Worm (Caenorhabditis elegans): ENCODE results near the gene acs-4.
A peak's percentile ranks its signal among the peaks of the same experiment; 100 is the strongest.

Gene acs-4

ce11 chrIII:7203130-7203775 lies 35.6 kb downstream of the acs-4 start (continued):
- TF ChIP-seq dpl-1 (GFP tag; optimal IDR thresholded peaks at IDR 0.05): peak in 1 of 3 experiments; percentile 5
- TF ChIP-seq lin-39 (tag; optimal IDR thresholded peaks at IDR 0.05): no peak
- TF ChIP-seq lin-35 (GFP tag; optimal IDR thresholded peaks at IDR 0.05): peak in 1 of 2 experiments; percentile 52
- TF ChIP-seq snu-23 (GFP tag; optimal IDR thresholded peaks at IDR 0.05): peak; percentile 56
- no peak for TF ChIP-seq F16B12.6 (tag; optimal IDR thresholded peaks at IDR 0.05)
- no peak for TF ChIP-seq nhr-237 (tag; optimal IDR thresholded peaks at IDR 0.05)
- TF ChIP-seq unc-86 (tag; optimal IDR thresholded peaks at IDR 0.05): no peak
- TF ChIP-seq ets-5 (GFP tag; IDR thresholded peaks at IDR 0.05): no peak
- TF ChIP-seq hlh-17 (GFP tag; optimal IDR thresholded peaks at IDR 0.05; ENCODE audit: borderline replicate concordance): no peak
- TF ChIP-seq unc-98 (GFP tag; IDR thresholded peaks at IDR 0.05): no peak
- no peak for TF ChIP-seq unc-30 (tag; optimal IDR thresholded peaks at IDR 0.05)

DNA sequence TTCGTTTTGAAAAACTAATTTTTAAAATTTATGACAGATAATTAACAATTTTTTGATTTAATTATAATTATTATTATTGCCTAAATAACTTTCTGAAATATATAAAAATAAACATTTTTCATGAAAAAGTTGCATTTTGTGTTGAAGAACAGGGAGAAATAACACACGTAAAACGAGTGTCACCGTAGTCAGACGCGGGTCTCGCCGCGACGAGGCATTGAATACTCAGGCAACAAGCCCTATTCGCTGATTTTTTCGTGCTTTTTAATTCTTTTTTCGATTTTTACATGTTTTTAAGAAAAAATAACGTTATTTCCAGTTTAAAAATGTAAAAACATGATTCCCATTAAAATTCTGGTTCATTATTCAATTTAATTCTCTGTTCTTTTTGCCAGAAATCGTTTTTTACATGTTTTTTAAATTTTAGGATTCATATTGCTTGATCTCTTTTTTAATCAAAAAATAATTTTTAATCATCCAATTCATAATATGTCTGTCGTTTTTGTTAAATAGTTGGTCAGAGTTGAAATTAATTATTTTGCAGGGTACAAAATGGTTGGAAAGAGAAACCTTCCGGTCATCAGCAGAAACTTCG lies 40.4 kb downstream of the acs-4 start, which contains the start of gene rpl-6:
rpl-6 (plus strand) TSS at position 545 of the 595 bp plus-strand sequence.
- TF ChIP-seq nhr-237 (tag; optimal IDR thresholded peaks at IDR 0.05) (peak; percentile 62), ceh-63 (GFP tag; optimal IDR thresholded peaks at IDR 0.05) (no peak), ces-1 (GFP tag; optimal IDR thresholded peaks at IDR 0.05) (no peak), nhr-47 (tag; optimal IDR thresholded peaks at IDR 0.05) (peak; percentile 90), unc-62 (GFP tag; optimal IDR thresholded peaks at IDR 0.05) (no peak), snu-23 (GFP tag; optimal IDR thresholded peaks at IDR 0.05) (peak; percentile 92), lin-14 (GFP tag; optimal IDR thresholded peaks at IDR 0.05) (peak; percentile 90), pax-3 (tag; optimal IDR thresholded peaks at IDR 0.05) (peak; percentile 62), F16B12.6 (tag; optimal IDR thresholded peaks at IDR 0.05) (peak; percentile 46), skn-1 (tag; optimal IDR thresholded peaks at IDR 0.05) (peak; percentile 83), egl-27 (tag; optimal IDR thresholded peaks at IDR 0.05) (peak; percentile 63 to 87), fkh-4 (tag; optimal IDR thresholded peaks at IDR 0.05; ENCODE audit: borderline replicate concordance) (no peak), mdl-1 (tag; optimal IDR thresholded peaks at IDR 0.05) (peak in 1 of 2 experiments; percentile 77), ceh-90 (tag; optimal IDR thresholded peaks at IDR 0.05) (peak; percentile 33), snpc-4 (tag; optimal IDR thresholded peaks at IDR 0.05) (peak; percentile 57), elt-2 (tag; optimal IDR thresholded peaks at IDR 0.05) (peak; percentile 57), nhr-85 (tag) (peak; percentile 95), aha-1 (tag; optimal IDR thresholded peaks at IDR 0.05) (no peak), dsc-1 (tag; optimal IDR thresholded peaks at IDR 0.05) (peak; percentile 81), unc-98 (GFP tag; IDR thresholded peaks at IDR 0.05) (no peak), lin-35 (GFP tag; optimal IDR thresholded peaks at IDR 0.05) (peak; percentile 85 to 92), nhr-84 (tag; optimal IDR thresholded peaks at IDR 0.05) (no peak), ztf-4 (tag; optimal IDR thresholded peaks at IDR 0.05) (peak; percentile 82), lir-3 (tag; optimal IDR thresholded peaks at IDR 0.05; ENCODE audit: poor library complexity) (peak; percentile 76), unc-30 (tag; optimal IDR thresholded peaks at IDR 0.05) (no peak), blmp-1 (tag; optimal IDR thresholded peaks at IDR 0.05) (peak; percentile 80), efl-1 (optimal IDR thresholded peaks at IDR 0.05) (peak; percentile 91 to 94), efl-1 (GFP tag; optimal IDR thresholded peaks at IDR 0.05 in 1 of 2) (peak; percentile 81 to 98), isw-1 (GFP tag; IDR thresholded peaks at IDR 0.05) (peak; percentile 90), nhr-77 (tag; optimal IDR thresholded peaks at IDR 0.05) (peak; percentile 83), irx-1 (tag; optimal IDR thresholded peaks at IDR 0.05) (peak; percentile 67), ama-1 (optimal IDR thresholded peaks at IDR 0.05) (peak; percentile 55), tlp-1 (tag; optimal IDR thresholded peaks at IDR 0.05) (no peak), C04F5.9 (tag; optimal IDR thresholded peaks at IDR 0.05) (peak; percentile 77), aly-2 (tag; optimal IDR thresholded peaks at IDR 0.05) (peak; percentile 22), ceh-82 (tag; optimal IDR thresholded peaks at IDR 0.05) (peak; percentile 81 to 90 (median 86)), lin-13 (GFP tag; optimal IDR thresholded peaks at IDR 0.05) (peak; percentile 83), Y116A8C.19 (tag; optimal IDR thresholded peaks at IDR 0.05; ENCODE audit: borderline replicate concordance) (no peak), fkh-10 (GFP tag; optimal IDR thresholded peaks at IDR 0.05) (peak; percentile 77), C16A3.4 (tag; optimal IDR thresholded peaks at IDR 0.05) (peak; percentile 97), egl-13 (tag; optimal IDR thresholded peaks at IDR 0.05) (peak; percentile 69), nhr-20 (tag; optimal IDR thresholded peaks at IDR 0.05) (peak; percentile 85), nhr-28 (tag; optimal IDR thresholded peaks at IDR 0.05) (no peak), unc-86 (tag; optimal IDR thresholded peaks at IDR 0.05) (peak; percentile 79), nhr-71 (tag; optimal IDR thresholded peaks at IDR 0.05) (peak; percentile 93)
